Fruit fly (Drosophila melanogaster) whole organism, embryonic: ENCODE results near the gene Ccdc58.

Experiments used
- BEAF-32 ChIP-seq: fragments of 200-800 bp; sonication (Bioruptor generic); optimal IDR thresholded peaks from 3 replicates; lab custom pipeline; 2017; ENCODE audit warnings: missing biosample characterization, missing genetic modification characterization, mild to moderate bottlenecking, moderate library complexity, missing genetic modification reagents
- Blimp-1 ChIP-seq: fragments of 200-800 bp; sonication (Bioruptor generic); optimal IDR thresholded peaks from 3 replicates; lab custom pipeline; 2018; ENCODE audit warnings: missing biosample characterization, missing genetic modification characterization, mild to moderate bottlenecking, moderate library complexity, missing genetic modification reagents
- CG1024 ChIP-seq: fragments of 200-800 bp; sonication (Bioruptor generic); IDR thresholded peaks from 2 replicates; pipeline ENCODE4 v1.3.6; 2022; ENCODE audit warnings: missing biosample characterization, missing genetic modification characterization
- CG10274 ChIP-seq: fragments of 200-800 bp; sonication (Bioruptor generic); optimal IDR thresholded peaks from 3 replicates; lab custom pipeline; 2017; ENCODE audit warnings: missing biosample characterization, mild to moderate bottlenecking, missing genetic modification characterization
- CG10462 ChIP-seq: fragments of 200-800 bp; sonication (Bioruptor generic); optimal IDR thresholded peaks from 2 replicates; lab custom pipeline; 2016; ENCODE audit warnings: missing biosample characterization, missing genetic modification characterization
- CG11247 ChIP-seq: fragments of 200-800 bp; sonication (Bioruptor generic); IDR thresholded peaks from 2 replicates; pipeline ENCODE4 v1.3.6; 2022; ENCODE audit warnings: missing biosample characterization, missing genetic modification characterization
- CG11398 ChIP-seq: fragments of 200-800 bp; sonication (Bioruptor generic); optimal IDR thresholded peaks from 2 replicates; lab custom pipeline; 2016; ENCODE audit warnings: missing biosample characterization, missing genetic modification characterization
- CG13287 ChIP-seq: fragments of 200-800 bp; sonication (Bioruptor generic); IDR thresholded peaks from 2 replicates; pipeline ENCODE4 v1.3.6; 2022; ENCODE audit warnings: missing biosample characterization, missing genetic modification characterization; ENCODE audit not compliant: partially characterized antibody
- CG15011 ChIP-seq: fragments of 200-800 bp; sonication (Bioruptor generic); optimal IDR thresholded peaks from 3 replicates; lab custom pipeline; 2018; ENCODE audit warnings: missing biosample characterization, mild to moderate bottlenecking, missing genetic modification characterization
- CG15479 ChIP-seq: fragments of 200-800 bp; sonication (Bioruptor generic); optimal IDR thresholded peaks from 3 replicates; lab custom pipeline; 2019; ENCODE audit warnings: missing biosample characterization, mild to moderate bottlenecking, missing genetic modification characterization, moderate library complexity
- CG15601 ChIP-seq: fragments of 200-800 bp; sonication (Bioruptor generic); optimal IDR thresholded peaks from 3 replicates; lab custom pipeline; 2019; ENCODE audit warnings: missing biosample characterization, mild to moderate bottlenecking, missing genetic modification characterization, moderate library complexity
- CG1647 ChIP-seq: fragments of 200-800 bp; sonication (Bioruptor generic); optimal IDR thresholded peaks from 3 replicates; lab custom pipeline; 2016; ENCODE audit warnings: missing biosample characterization, missing genetic modification characterization
- CG17802 ChIP-seq: fragments of 200-800 bp; sonication (Bioruptor generic); optimal IDR thresholded peaks from 2 replicates; lab custom pipeline; 2018; ENCODE audit warnings: missing biosample characterization, mild to moderate bottlenecking, missing genetic modification characterization, moderate library complexity
- CG1832 ChIP-seq: fragments of 200-800 bp; sonication (Bioruptor generic); optimal IDR thresholded peaks from 2 replicates; lab custom pipeline; 2017; ENCODE audit warnings: missing biosample characterization, mild to moderate bottlenecking, missing genetic modification characterization, inconsistent platforms
- CG18619 ChIP-seq: fragments of 200-800 bp; sonication (Bioruptor generic); optimal IDR thresholded peaks from 3 replicates; lab custom pipeline; 2017; ENCODE audit warnings: missing biosample characterization, mild to moderate bottlenecking, missing genetic modification characterization
- CG2129 ChIP-seq: fragments of 200-800 bp; sonication (Bioruptor generic); IDR thresholded peaks from 2 replicates; pipeline ENCODE4 v1.3.6; 2022; ENCODE audit warnings: missing biosample characterization, missing genetic modification characterization; ENCODE audit not compliant: partially characterized antibody
- CG6272 ChIP-seq: fragments of 200-800 bp; sonication (Bioruptor generic); IDR thresholded peaks from 2 replicates; pipeline ENCODE4 v1.3.6; 2022; ENCODE audit warnings: missing biosample characterization, missing genetic modification characterization
- CG9437 ChIP-seq: fragments of 200-800 bp; sonication (Bioruptor generic); optimal IDR thresholded peaks from 2 replicates; lab custom pipeline; 2018; ENCODE audit warnings: missing biosample characterization, mild to moderate bottlenecking, missing genetic modification characterization
- CoRest ChIP-seq: fragments of 200-800 bp; sonication (Bioruptor generic); optimal IDR thresholded peaks from 3 replicates; lab custom pipeline; 2018; ENCODE audit warnings: missing biosample characterization, mild to moderate bottlenecking, missing genetic modification characterization, moderate library complexity
- Dref ChIP-seq: fragments of 200-800 bp; sonication (Bioruptor generic); IDR thresholded peaks from 2 replicates; pipeline ENCODE4 v1.3.6; 2022; ENCODE audit warnings: missing biosample characterization, missing genetic modification characterization
- E2f2 ChIP-seq: fragments of 200-800 bp; sonication (Bioruptor generic); IDR thresholded peaks from 2 replicates; pipeline ENCODE4 v1.3.6; 2022; ENCODE audit warnings: missing biosample characterization, missing genetic modification characterization
- Ets65A ChIP-seq: fragments of 200-800 bp; sonication (Bioruptor generic); peaks from one replicate; lab custom pipeline; 2016; ENCODE audit warnings: missing biosample characterization, missing genetic modification characterization
- Fer3 ChIP-seq: fragments of 200-800 bp; sonication (Bioruptor generic); optimal IDR thresholded peaks from 2 replicates; lab custom pipeline; 2018; ENCODE audit warnings: missing biosample characterization, mild to moderate bottlenecking, missing genetic modification characterization, moderate library complexity
- HLH3B ChIP-seq: fragments of 200-800 bp; sonication (Bioruptor generic); IDR thresholded peaks from 2 replicates; pipeline ENCODE4 v1.3.6; 2022; ENCODE audit warnings: missing biosample characterization, missing genetic modification characterization
- Hand ChIP-seq: fragments of 200-800 bp; sonication (Bioruptor generic); optimal IDR thresholded peaks from 2 replicates; lab custom pipeline; 2017; ENCODE audit warnings: mild to moderate bottlenecking, missing biosample characterization, missing genetic modification reagents, missing genetic modification characterization
- HmgD ChIP-seq: fragments of 200-800 bp; sonication (Bioruptor generic); optimal IDR thresholded peaks from 3 replicates; lab custom pipeline; 2016; ENCODE audit warnings: missing biosample characterization, missing genetic modification characterization
- Hr51 ChIP-seq, 2 experiments: fragments of 200-800 bp; sonication (Bioruptor generic); optimal IDR thresholded peaks; 2 replicates in 1 of 2; 3 replicates in 1 of 2; lab custom pipeline; 2016 to 2018; ENCODE audit warnings: missing biosample characterization in 2 of 2, missing genetic modification characterization in 2 of 2, mild to moderate bottlenecking in 1 of 2, moderate library complexity in 1 of 2
- Hr78 ChIP-seq, 2 experiments: fragments of 200-800 bp in 1 of 2; fragments of >200 bp in 1 of 2; sonication (Bioruptor generic) in 1 of 2; optimal IDR thresholded peaks; 2 replicates each; lab custom pipeline; 2017 to 2019; ENCODE audit warnings: missing biosample characterization in 2 of 2, missing genetic modification characterization in 2 of 2, mild to moderate bottlenecking in 1 of 2, moderate library complexity in 1 of 2
- Lpt ChIP-seq: fragments of >200 bp; optimal IDR thresholded peaks from 2 replicates; lab custom pipeline; 2018; ENCODE audit warnings: missing biosample characterization, missing genetic modification characterization
- Mad ChIP-seq: fragments of 200-800 bp; sonication (Bioruptor generic); optimal IDR thresholded peaks from 2 replicates; lab custom pipeline; 2016; ENCODE audit warnings: missing biosample characterization, missing genetic modification characterization
- Myb ChIP-seq: fragments of 200-800 bp; sonication (Bioruptor generic); optimal IDR thresholded peaks from 2 replicates; lab custom pipeline; 2016; ENCODE audit warnings: missing biosample characterization, missing genetic modification characterization
- Ptx1 ChIP-seq: fragments of 200-800 bp; sonication (Bioruptor generic); IDR thresholded peaks from 2 replicates; pipeline ENCODE4 v1.3.6; 2022; ENCODE audit warnings: missing biosample characterization, missing genetic modification characterization
- bcd ChIP-seq: fragments of 200-800 bp; sonication (Bioruptor generic); optimal IDR thresholded peaks from 2 replicates; lab custom pipeline; 2017; ENCODE audit warnings: missing biosample characterization, mild to moderate bottlenecking, missing genetic modification characterization
- cwo ChIP-seq: fragments of 200-800 bp; sonication (Bioruptor generic); optimal IDR thresholded peaks from 3 replicates; lab custom pipeline; 2017; ENCODE audit warnings: missing biosample characterization, missing genetic modification characterization, mild to moderate bottlenecking, moderate library complexity, missing genetic modification reagents
- dimm ChIP-seq: fragments of 200-800 bp; sonication (Bioruptor generic); IDR thresholded peaks from 2 replicates; pipeline ENCODE4 v1.3.6; 2022; ENCODE audit warnings: missing biosample characterization, missing genetic modification characterization
- disco-r ChIP-seq: fragments of 200-800 bp; sonication (Bioruptor generic); optimal IDR thresholded peaks from 2 replicates; lab custom pipeline; 2016; ENCODE audit warnings: missing biosample characterization, missing genetic modification characterization
- gt ChIP-seq: fragments of 200-800 bp; sonication (Bioruptor generic); IDR thresholded peaks from 2 replicates; pipeline ENCODE4 v1.3.6; 2022; ENCODE audit warnings: missing biosample characterization, missing genetic modification characterization
- hth ChIP-seq: fragments of >200 bp; optimal IDR thresholded peaks from 2 replicates; lab custom pipeline; 2017; ENCODE audit warnings: inconsistent platforms
- ken ChIP-seq: fragments of 200-800 bp; sonication (Bioruptor generic); IDR thresholded peaks from 3 replicates; pipeline ENCODE4 v1.3.6; 2022; ENCODE audit warnings: missing biosample characterization, missing genetic modification characterization
- knrl ChIP-seq: fragments of 200-800 bp; sonication (Bioruptor generic); IDR thresholded peaks from 3 replicates; pipeline ENCODE4 v1.3.6; 2022; ENCODE audit warnings: missing biosample characterization, missing genetic modification characterization; ENCODE audit not compliant: partially characterized antibody
- oc ChIP-seq: fragments of 200-800 bp; sonication (Bioruptor generic); optimal IDR thresholded peaks from 2 replicates; lab custom pipeline; 2018; ENCODE audit warnings: missing biosample characterization, mild to moderate bottlenecking, missing genetic modification characterization, moderate library complexity
- prd ChIP-seq, 3 experiments: fragments of >200 bp in 2 of 3; fragments of 200-800 bp in 1 of 3; sonication (Bioruptor generic) in 1 of 3; optimal IDR thresholded peaks in 2 of 3; IDR thresholded peaks in 1 of 3; 2 replicates in 2 of 3; 3 replicates in 1 of 3; pipeline versions ENCODE4 v1.3.6 to Lab custom; 2017 to 2022; ENCODE audit warnings: missing biosample characterization in 1 of 3, missing genetic modification characterization in 1 of 3
- rib ChIP-seq: fragments of 200-800 bp; sonication (Bioruptor generic); IDR thresholded peaks from 2 replicates; pipeline ENCODE4 v1.3.6; 2022; ENCODE audit warnings: missing biosample characterization, missing genetic modification characterization
- sd ChIP-seq: fragments of 200-800 bp; sonication (Bioruptor generic); optimal IDR thresholded peaks from 3 replicates; lab custom pipeline; 2018; ENCODE audit warnings: missing biosample characterization, mild to moderate bottlenecking, missing genetic modification characterization, moderate library complexity
- sens ChIP-seq: fragments of 200-800 bp; sonication (Bioruptor generic); peaks from one replicate; lab custom pipeline; 2016; ENCODE audit warnings: missing biosample characterization, missing genetic modification characterization
- seq ChIP-seq: fragments of 200-800 bp; sonication (Bioruptor generic); IDR thresholded peaks from 2 replicates; pipeline ENCODE4 v1.3.6; 2022; ENCODE audit warnings: missing biosample characterization, missing genetic modification characterization
- yki ChIP-seq: fragments of >200 bp; optimal IDR thresholded peaks from 3 replicates; lab custom pipeline; 2018

Ccdc58 gene

DNA sequence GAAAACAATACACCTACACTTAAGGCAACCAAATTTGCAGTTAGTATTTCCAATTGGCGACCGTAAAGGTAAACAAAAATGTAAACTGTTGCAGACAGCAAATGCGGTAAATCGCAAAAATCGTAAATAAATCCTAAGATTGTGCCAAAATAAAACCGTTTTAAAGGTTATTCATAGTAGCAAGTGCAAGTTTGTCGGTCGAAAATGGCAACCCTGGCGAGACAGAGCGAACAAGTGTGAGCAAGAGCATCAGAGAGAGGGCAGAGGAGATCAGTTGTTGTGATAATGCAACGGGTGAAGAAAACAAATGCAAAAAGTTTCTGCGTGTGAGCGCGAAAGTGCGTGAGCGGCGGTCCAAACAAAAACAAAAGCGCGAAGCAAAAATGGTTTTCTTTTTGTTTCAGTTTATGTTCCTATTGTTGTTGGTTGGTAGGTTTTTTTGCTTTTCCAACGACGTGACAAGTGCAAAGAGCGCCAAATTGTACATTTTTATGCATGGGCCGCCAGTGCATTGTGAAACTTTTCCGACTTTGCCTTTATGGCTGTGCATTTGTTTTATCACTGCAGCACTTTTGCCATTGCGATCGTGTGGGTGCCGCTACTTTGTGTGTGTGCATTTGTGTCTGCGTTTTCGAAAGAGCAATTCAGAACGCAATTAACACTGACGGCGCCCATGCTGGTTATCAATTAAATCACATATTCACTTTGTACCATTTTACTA is 12.1 kb upstream of the Ccdc58 start (continued):
- TF ChIP-seq CG1832 (GFP tag; lab: Kevin White, UChicago) = no peak
- TF ChIP-seq CG1647 (GFP tag; lab: Kevin White, UChicago) = no peak
- no peak for TF ChIP-seq Mad (GFP tag; lab: Kevin White, UChicago)
- TF ChIP-seq Blimp-1 = no peak
- TF ChIP-seq CG6272 = no peak

DNA sequence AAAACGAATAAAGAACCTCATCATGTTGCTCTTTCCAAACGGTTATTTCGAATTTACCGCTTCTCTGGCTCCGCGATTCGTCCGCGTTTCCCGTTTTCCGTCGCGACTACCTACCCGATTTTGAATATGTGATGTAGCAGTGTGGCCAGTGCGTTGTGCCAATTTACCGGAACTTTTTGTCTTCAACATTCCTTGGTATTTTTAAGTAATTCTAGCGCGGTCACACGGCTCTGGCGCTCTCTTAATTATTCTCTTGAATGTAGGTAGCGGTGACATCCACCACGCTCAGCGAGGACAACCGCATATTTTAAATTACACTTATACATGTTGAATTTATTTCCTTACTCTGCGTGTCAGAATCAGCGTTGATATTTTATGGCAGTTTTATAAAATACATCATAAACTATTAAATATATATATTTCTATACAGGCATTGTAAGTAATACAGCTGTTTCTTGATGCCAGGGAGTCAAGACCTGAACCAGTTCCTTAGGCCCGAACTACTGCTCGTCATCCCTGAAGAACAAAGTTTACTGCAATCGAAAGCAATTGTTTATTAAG is 11.5 kb upstream of the Ccdc58 start, which contains the start of the genes CG42637, Gyc76C and SREBP:
TSS of gene CG42637 (minus strand) at position 132 of the 561 bp plus-strand sequence.
TSS of gene Gyc76C (minus strand) at position 132 of the 561 bp plus-strand sequence.
TSS of gene SREBP (plus strand) at position 498 of the 561 bp plus-strand sequence.
- no peak for TF ChIP-seq gt (GFP tag; lab: Robert Waterston, UW)
- peak; percentile 10 for TF ChIP-seq oc
- TF ChIP-seq Lpt = no peak
- no peak for TF ChIP-seq Hand (GFP tag; lab: Kevin White, UChicago)
- TF ChIP-seq BEAF-32 = peak; percentile 56
- no peak for TF ChIP-seq Dref (GFP tag; lab: Robert Waterston, UW)
- peak; percentile 57 for TF ChIP-seq CG15601 (tag; lab: Kevin White, UChicago)
- peak; percentile 89 for TF ChIP-seq E2f2 (GFP tag; lab: Robert Waterston, UW)
- peak; percentile 31 for TF ChIP-seq CoRest
- peak; percentile 48 for TF ChIP-seq CG13287 (GFP tag; lab: Robert Waterston, UW)
- no peak for TF ChIP-seq prd (optimal IDR thresholded peaks at IDR 0.05; lab: Kevin White, UChicago)
- no peak for TF ChIP-seq prd (GFP tag; IDR thresholded peaks at IDR 0.05; lab: Robert Waterston, UW)
- no peak for TF ChIP-seq ken (GFP tag; lab: Robert Waterston, UW)
- no peak for TF ChIP-seq CG2129
- no peak for TF ChIP-seq Ptx1 (GFP tag; lab: Robert Waterston, UW)
- no peak for TF ChIP-seq CG11398 (GFP tag; lab: Kevin White, UChicago)
- TF ChIP-seq Fer3 (tag; lab: Kevin White, UChicago) = no peak
- no peak for TF ChIP-seq CG15479 (GFP tag; lab: Kevin White, UChicago)
- no peak for TF ChIP-seq CG11247 (GFP tag; lab: Robert Waterston, UW)
- TF ChIP-seq HLH3B = no peak
- peak; percentile 5 for TF ChIP-seq Ets65A (GFP tag; lab: Kevin White, UChicago)
- peak; percentile 42 for TF ChIP-seq HmgD (GFP tag; lab: Kevin White, UChicago)
- no peak for TF ChIP-seq rib (GFP tag; lab: Robert Waterston, UW)
- TF ChIP-seq Mad (GFP tag; lab: Kevin White, UChicago) = no peak
- TF ChIP-seq Hr78 (GFP tag; optimal IDR thresholded peaks at IDR 0.05; lab: Kevin White, UChicago) = no peak
- TF ChIP-seq bcd (GFP tag; lab: Kevin White, UChicago) = no peak
- TF ChIP-seq CG10462 (GFP tag; lab: Kevin White, UChicago) = no peak
- peak; percentile 97 for TF ChIP-seq sd (tag; lab: Kevin White, UChicago)
- TF ChIP-seq Hr51 (GFP tag; optimal IDR thresholded peaks at IDR 0.05; lab: Kevin White, UChicago) = no peak
- peak; percentile 87 for TF ChIP-seq Myb (GFP tag; lab: Kevin White, UChicago)
- TF ChIP-seq CG10274 (GFP tag; lab: Kevin White, UChicago) = no peak
- no peak for TF ChIP-seq CG1024 (GFP tag; lab: Robert Waterston, UW)
- TF ChIP-seq cwo (GFP tag; lab: Kevin White, UChicago) = no peak
- TF ChIP-seq knrl = peak; percentile 56; the same call in 2 of the 3 replicates
- TF ChIP-seq CG15011 = peak; percentile 45
- no peak for TF ChIP-seq dimm
- TF ChIP-seq CG18619 (GFP tag; lab: Kevin White, UChicago) = peak; percentile 2
- no peak; the same call in 1 of the 2 replicates for TF ChIP-seq seq (GFP tag; lab: Robert Waterston, UW)
- no peak for TF ChIP-seq yki (lab: Kevin White, UChicago)
- no peak for TF ChIP-seq sens (GFP tag; lab: Kevin White, UChicago)
- TF ChIP-seq disco-r (GFP tag; lab: Kevin White, UChicago) = no peak
- TF ChIP-seq CG17802 = no peak
- no peak for TF ChIP-seq hth (lab: Kevin White, UChicago)
- TF ChIP-seq CG9437 (GFP tag; lab: Kevin White, UChicago) = no peak
